Fruit fly (Drosophila melanogaster): ENCODE results near the gene CG5835.

The CG5835 gene

DNA sequence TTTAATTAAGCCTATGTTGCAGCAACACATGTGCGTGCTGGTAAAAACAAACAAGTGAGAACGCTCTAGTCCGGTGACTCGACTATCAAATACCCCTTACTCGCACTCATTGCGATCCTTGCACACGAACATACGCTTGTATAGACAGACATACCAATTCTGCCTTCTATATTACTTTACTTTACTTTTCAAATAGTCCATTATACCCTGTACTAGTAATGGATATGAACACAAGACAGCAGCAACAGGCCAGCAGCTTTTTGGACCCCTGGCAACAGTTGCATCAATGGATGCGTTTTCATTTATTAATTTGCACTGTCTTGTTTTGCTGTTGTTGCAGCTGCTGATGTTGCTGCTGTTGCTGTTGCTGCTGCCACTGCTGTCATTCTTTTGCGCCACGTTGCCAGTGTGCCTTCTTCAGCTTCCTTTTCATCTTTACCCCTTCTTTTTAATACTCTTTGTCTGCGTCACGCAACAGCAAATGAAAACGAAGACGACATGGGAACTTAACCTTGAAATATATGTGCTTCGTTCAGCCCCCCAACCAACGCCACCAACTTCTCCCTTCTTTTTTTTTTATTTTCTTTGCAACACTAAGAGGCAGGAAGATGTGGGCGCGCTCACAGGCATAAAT is 34.9 kb downstream of the CG5835 start:
- TF ChIP-seq Hr39 (GFP tag; optimal IDR thresholded peaks at IDR 0.05) = peak; percentile 90
- TF ChIP-seq eg (GFP tag; IDR thresholded peaks at IDR 0.05) = peak; percentile 93
- TF ChIP-seq CG11902 (GFP tag; optimal IDR thresholded peaks at IDR 0.05) = peak; percentile 75
- TF ChIP-seq CG9139 (GFP tag; optimal IDR thresholded peaks at IDR 0.05) = peak; percentile 63
- peak; percentile 63 for TF ChIP-seq Eip93F (GFP tag; optimal IDR thresholded peaks at IDR 0.05)
- TF ChIP-seq pdm3 (GFP tag; optimal IDR thresholded peaks at IDR 0.05) = peak; percentile 90
- peak; percentile 87 for TF ChIP-seq Ets96B (tag; optimal IDR thresholded peaks at IDR 0.05)
- TF ChIP-seq CG15336 (GFP tag; IDR thresholded peaks at IDR 0.05) = peak; percentile 86
- peak; percentile 97 for TF ChIP-seq Eip78C (GFP tag)
- TF ChIP-seq CG6163 (GFP tag; IDR thresholded peaks at IDR 0.05) = peak; percentile 96
- peak; percentile 77 for TF ChIP-seq CG32006 (GFP tag; optimal IDR thresholded peaks at IDR 0.05)
- peak; percentile 79 for TF ChIP-seq Smox (GFP tag; optimal IDR thresholded peaks at IDR 0.05)
- peak; percentile 89 for TF ChIP-seq CG8119 (GFP tag; IDR thresholded peaks at IDR 0.05)
- TF ChIP-seq acj6 (GFP tag; optimal IDR thresholded peaks at IDR 0.05) = peak; percentile 89
- TF ChIP-seq CG11762 (GFP tag; optimal IDR thresholded peaks at IDR 0.05; ENCODE audit: insufficient read depth) = peak; percentile 65
- peak; percentile 87 for TF ChIP-seq Sox102F (GFP tag; optimal IDR thresholded peaks at IDR 0.05)
- TF ChIP-seq Sox15 (GFP tag; optimal IDR thresholded peaks at IDR 0.05) = peak; percentile 74
- TF ChIP-seq lz (GFP tag; optimal IDR thresholded peaks at IDR 0.05) = peak; percentile 88
- peak; percentile 89 for TF ChIP-seq CG6792 (GFP tag; optimal IDR thresholded peaks at IDR 0.05)
- TF ChIP-seq Blimp-1 (GFP tag; optimal IDR thresholded peaks at IDR 0.05) = peak; percentile 82
- peak; percentile 47 for TF ChIP-seq CG4318 (GFP tag; optimal IDR thresholded peaks at IDR 0.05)
- peak; percentile 79 for TF ChIP-seq vri (GFP tag; optimal IDR thresholded peaks at IDR 0.05)
- TF ChIP-seq Ets21C (GFP tag; optimal IDR thresholded peaks at IDR 0.05) = peak; percentile 79
- peak; percentile 86 for TF ChIP-seq CG10669 (GFP tag; optimal IDR thresholded peaks at IDR 0.05)
- peak; percentile 64 for TF ChIP-seq dac (GFP tag; optimal IDR thresholded peaks at IDR 0.05)
- peak; percentile 83 for TF ChIP-seq CG8632 (GFP tag; optimal IDR thresholded peaks at IDR 0.05)
- peak; percentile 82 for TF ChIP-seq CG8319 (GFP tag; optimal IDR thresholded peaks at IDR 0.05)
- peak; percentile 90 for TF ChIP-seq Eip75B (GFP tag; optimal IDR thresholded peaks at IDR 0.05)
- peak; percentile 89 for TF ChIP-seq CG1621 (tag; optimal IDR thresholded peaks at IDR 0.05)
- TF ChIP-seq Gug (GFP tag; IDR thresholded peaks at IDR 0.05) = peak; percentile 83
- peak; percentile 82 for TF ChIP-seq net (GFP tag; optimal IDR thresholded peaks at IDR 0.05)
- TF ChIP-seq CG16779 (tag; optimal IDR thresholded peaks at IDR 0.05) = peak; percentile 64
- no peak for TF ChIP-seq Hr38 (GFP tag; optimal IDR thresholded peaks at IDR 0.05)
- TF ChIP-seq esn (GFP tag; optimal IDR thresholded peaks at IDR 0.05) = peak; percentile 91
- TF ChIP-seq CG6854 (GFP tag; optimal IDR thresholded peaks at IDR 0.05) = peak; percentile 63
- TF ChIP-seq achi (GFP tag; optimal IDR thresholded peaks at IDR 0.05) = peak; percentile 85
- peak; percentile 80 to 98 for TF ChIP-seq ss (GFP tag; optimal IDR thresholded peaks at IDR 0.05)
- peak; percentile 90 for TF ChIP-seq CG10631 (GFP tag; optimal IDR thresholded peaks at IDR 0.05)
- peak; percentile 81 for TF ChIP-seq Hr4 (GFP tag; optimal IDR thresholded peaks at IDR 0.05)
- peak; percentile 87 for TF ChIP-seq CG31627 (GFP tag; optimal IDR thresholded peaks at IDR 0.05)
- peak; percentile 86 for TF ChIP-seq cyc (GFP tag; optimal IDR thresholded peaks at IDR 0.05)
- peak; percentile 77 for TF ChIP-seq Lpt (GFP tag; optimal IDR thresholded peaks at IDR 0.05)
- TF ChIP-seq fd59A (GFP tag; optimal IDR thresholded peaks at IDR 0.05) = peak; percentile 77
- TF ChIP-seq CG7368 (GFP tag; optimal IDR thresholded peaks at IDR 0.05) = peak; percentile 82
- peak; percentile 83 for TF ChIP-seq CG34406 (GFP tag; optimal IDR thresholded peaks at IDR 0.05)
- TF ChIP-seq CG3919 (GFP tag; optimal IDR thresholded peaks at IDR 0.05) = peak; percentile 89
- peak; percentile 71 for TF ChIP-seq CG11294 (GFP tag; IDR thresholded peaks at IDR 0.05)
- peak; percentile 80 for TF ChIP-seq spab (GFP tag; optimal IDR thresholded peaks at IDR 0.05)
- no peak for TF ChIP-seq fkh (GFP tag; optimal IDR thresholded peaks at IDR 0.05)
- TF ChIP-seq OdsH (GFP tag; optimal IDR thresholded peaks at IDR 0.05) = peak; percentile 88
- TF ChIP-seq fd85E (GFP tag; optimal IDR thresholded peaks at IDR 0.05) = peak; percentile 26

All from whole organism, prepupa.